Worm (Caenorhabditis elegans) whole organism, early embryonic: ENCODE data around the gene F49E2.2.

Source experiments
- B0310.2 ChIP-seq: sonication (generic microtip); optimal IDR thresholded peaks from 2 replicates; lab custom pipeline; 2016; ENCODE audit warnings: mild to moderate bottlenecking, missing genetic modification characterization, missing compliant biosample characterization
- F13C5.2 ChIP-seq: sonication (generic microtip); optimal IDR thresholded peaks from 2 replicates; lab custom pipeline; 2017; ENCODE audit warnings: mild to moderate bottlenecking, missing genetic modification characterization, inconsistent platforms, missing compliant biosample characterization
- aly-1 ChIP-seq: sonication (generic microtip); optimal IDR thresholded peaks from 2 replicates; lab custom pipeline; 2016; ENCODE audit warnings: missing genetic modification characterization, missing compliant biosample characterization
- ama-1 ChIP-seq: fragments of 150-350 bp; optimal IDR thresholded peaks from 2 replicates; lab custom pipeline; 2014
- ceh-13 ChIP-seq: fragments of 200-800 bp; sonication (Bioruptor generic); optimal IDR thresholded peaks from 2 replicates; lab custom pipeline; 2018; ENCODE audit warnings: mild to moderate bottlenecking, missing genetic modification characterization, missing compliant biosample characterization
- ceh-36 ChIP-seq: sonication (generic microtip); optimal IDR thresholded peaks from 2 replicates; lab custom pipeline; 2016; ENCODE audit warnings: missing genetic modification characterization, inconsistent platforms, missing compliant biosample characterization
- ets-7 ChIP-seq: sonication (generic microtip); optimal IDR thresholded peaks from 2 replicates; lab custom pipeline; 2016; ENCODE audit warnings: missing genotype, missing genetic modification characterization, missing compliant biosample characterization
- flt-1 ChIP-seq: fragments of 200-800 bp; sonication (Bioruptor generic); IDR thresholded peaks from 2 replicates; pipeline ENCODE4 v1.3.6; 2022; ENCODE audit warnings: missing genetic modification characterization, missing compliant biosample characterization
- hmbx-1 ChIP-seq: sonication (generic microtip); optimal IDR thresholded peaks from 2 replicates; lab custom pipeline; 2016; ENCODE audit warnings: mild to moderate bottlenecking, missing genetic modification characterization, missing compliant biosample characterization
- hmg-4 ChIP-seq: fragments of 200-800 bp; sonication (Bioruptor generic); optimal IDR thresholded peaks from 2 replicates; lab custom pipeline; 2018; ENCODE audit warnings: mild to moderate bottlenecking, missing genetic modification characterization, missing compliant biosample characterization
- hnd-1 ChIP-seq: sonication (generic microtip); optimal IDR thresholded peaks from 2 replicates; lab custom pipeline; 2016; ENCODE audit warnings: missing genetic modification characterization, missing compliant biosample characterization
- pes-1 ChIP-seq: fragments of 200-800 bp; sonication (Bioruptor generic); IDR thresholded peaks from 2 replicates; pipeline ENCODE4 v1.3.6; 2022; ENCODE audit warnings: missing genetic modification reagents, missing genetic modification characterization, missing compliant biosample characterization
- scrt-1 ChIP-seq: fragments of 200-800 bp; sonication (Bioruptor generic); IDR thresholded peaks from 2 replicates; pipeline ENCODE4 v1.3.6; 2022; ENCODE audit warnings: missing genetic modification characterization, missing compliant biosample characterization
- sea-1 ChIP-seq: fragments of 200-800 bp; sonication (Bioruptor generic); conservative IDR thresholded peaks from 2 replicates; pipeline ENCODE4 v1.3.6; 2022; ENCODE audit warnings: missing genetic modification characterization, missing compliant biosample characterization
- tbx-11 ChIP-seq: fragments of 200-800 bp; sonication (Bioruptor generic); IDR thresholded peaks from 2 replicates; pipeline ENCODE4 v1.3.6; 2022; ENCODE audit warnings: missing genetic modification characterization, missing compliant biosample characterization
- tbx-37 ChIP-seq: fragments of 200-800 bp; sonication (Bioruptor generic); conservative IDR thresholded peaks from 2 replicates; pipeline ENCODE4 v1.3.6; 2022; ENCODE audit warnings: missing genetic modification reagents, missing genetic modification characterization, missing compliant biosample characterization
- tra-4 ChIP-seq: sonication (generic microtip); optimal IDR thresholded peaks from 2 replicates; lab custom pipeline; 2017; ENCODE audit warnings: missing genetic modification characterization, missing compliant biosample characterization

Gene F49E2.2

DNA sequence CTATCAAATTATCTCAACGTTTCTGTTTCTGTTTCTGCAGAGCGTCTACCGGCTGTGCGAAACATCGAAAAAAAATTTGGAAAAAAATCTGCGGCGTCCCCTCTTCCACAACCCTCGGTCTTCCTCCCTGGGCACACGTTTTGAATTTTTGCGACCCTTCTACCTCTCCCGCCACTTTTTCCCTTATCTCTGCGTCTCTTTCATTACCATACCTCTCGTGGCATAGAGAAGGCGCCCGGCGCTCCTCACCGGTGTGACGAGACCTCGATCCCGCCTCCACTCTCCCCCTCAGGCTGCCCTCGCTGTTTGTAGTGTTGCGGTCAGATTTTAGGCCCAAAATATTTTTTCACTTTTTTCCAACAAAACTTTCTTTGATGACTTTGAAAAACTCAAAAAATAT, 14.1 kb upstream of the F49E2.2 start:
- TF ChIP-seq pes-1 (GFP tag; lab: Robert Waterston, UW) (no peak), sea-1 (no peak), F13C5.2 (no peak), tbx-11 (GFP tag; lab: Robert Waterston, UW) (no peak)

DNA sequence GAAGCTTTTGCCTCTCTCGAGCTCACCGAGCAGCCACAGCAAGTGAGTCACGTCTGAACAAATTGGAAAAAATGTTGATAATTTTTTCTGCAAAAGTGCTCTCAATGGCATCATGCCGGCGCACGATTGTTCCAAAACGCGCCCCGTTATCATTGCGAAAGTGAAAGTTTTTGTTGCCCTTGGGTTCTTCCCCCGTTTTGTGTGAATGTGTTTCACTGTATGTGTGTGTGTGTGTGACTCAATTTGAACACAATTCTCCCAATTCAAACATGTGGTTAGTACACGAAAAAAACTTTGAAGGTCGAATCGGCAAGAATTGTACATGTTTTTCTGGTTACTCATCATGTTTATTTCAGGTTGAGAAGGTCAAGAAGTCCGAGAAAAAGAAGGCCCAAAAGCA, 13.4 kb upstream of the F49E2.2 start:
- no peak for TF ChIP-seq ceh-13 (GFP tag; lab: Kevin White, UChicago)

DNA sequence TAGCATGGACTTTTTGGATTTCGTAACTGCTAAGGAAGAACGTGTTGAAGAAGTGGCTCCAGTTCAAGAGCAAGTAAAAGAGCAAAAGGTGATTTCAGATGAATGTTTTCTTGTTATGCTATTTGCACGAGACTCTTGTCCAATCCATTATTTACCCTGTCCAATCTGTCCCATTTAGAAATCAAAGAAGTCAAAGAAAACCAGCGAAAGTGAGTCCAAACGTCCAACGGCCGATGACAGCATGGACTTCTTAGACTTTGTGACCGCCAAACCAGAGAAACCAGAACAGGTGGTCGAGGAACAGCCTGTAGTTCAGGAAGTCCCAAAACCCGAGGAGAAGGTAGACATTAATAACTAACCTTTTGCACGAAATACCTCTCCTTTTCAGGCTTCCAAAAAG, 11.3 kb upstream of the F49E2.2 start:
- TF ChIP-seq tra-4 (tag; lab: Kevin White, UChicago) (no peak), ceh-36 (tag; lab: Kevin White, UChicago) (no peak), ets-7 (no peak), sea-1 (no peak), ceh-13 (GFP tag; lab: Kevin White, UChicago) (no peak), B0310.2 (tag; lab: Kevin White, UChicago) (no peak), hmg-4 (no peak), hnd-1 (tag; lab: Kevin White, UChicago) (no peak), ama-1 (lab: Kevin White, UChicago) (no peak), aly-1 (tag; lab: Kevin White, UChicago) (no peak), flt-1 (GFP tag; lab: Robert Waterston, UW) (no peak), tbx-37 (GFP tag; lab: Robert Waterston, UW) (no peak), scrt-1 (GFP tag; lab: Robert Waterston, UW) (no peak), tbx-11 (GFP tag; lab: Robert Waterston, UW) (no peak), hmbx-1 (no peak)

DNA sequence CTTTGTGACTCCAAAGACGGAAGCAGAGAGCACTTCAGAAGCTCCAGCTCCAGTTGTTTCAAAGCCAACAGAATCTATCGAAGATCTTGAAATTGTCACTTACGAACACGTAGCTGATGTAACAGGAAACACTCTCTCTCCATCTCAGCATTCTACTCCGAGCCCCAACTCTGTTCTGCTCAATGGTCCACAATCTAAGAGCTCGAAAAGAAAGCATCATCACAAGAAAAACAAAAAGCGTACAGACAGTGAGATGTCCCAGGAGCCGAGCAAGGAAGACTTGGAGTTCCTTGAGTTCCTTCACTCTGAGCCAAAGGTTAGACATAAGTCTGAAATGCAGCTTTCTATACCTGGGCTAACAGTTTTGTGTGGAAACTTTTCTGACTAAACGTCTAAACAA, 10.5 kb upstream of the F49E2.2 start:
- TF ChIP-seq hnd-1 (tag; lab: Kevin White, UChicago) (no peak), F13C5.2 (no peak), B0310.2 (tag; lab: Kevin White, UChicago) (no peak), ets-7 (no peak), ceh-13 (GFP tag; lab: Kevin White, UChicago) (no peak), tbx-11 (GFP tag; lab: Robert Waterston, UW) (no peak), tbx-37 (GFP tag; lab: Robert Waterston, UW) (no peak), scrt-1 (GFP tag; lab: Robert Waterston, UW) (no peak), ama-1 (lab: Kevin White, UChicago) (no peak), pes-1 (GFP tag; lab: Robert Waterston, UW) (no peak), flt-1 (GFP tag; lab: Robert Waterston, UW) (no peak), hmbx-1 (no peak), hmg-4 (no peak), aly-1 (tag; lab: Kevin White, UChicago) (no peak)

DNA sequence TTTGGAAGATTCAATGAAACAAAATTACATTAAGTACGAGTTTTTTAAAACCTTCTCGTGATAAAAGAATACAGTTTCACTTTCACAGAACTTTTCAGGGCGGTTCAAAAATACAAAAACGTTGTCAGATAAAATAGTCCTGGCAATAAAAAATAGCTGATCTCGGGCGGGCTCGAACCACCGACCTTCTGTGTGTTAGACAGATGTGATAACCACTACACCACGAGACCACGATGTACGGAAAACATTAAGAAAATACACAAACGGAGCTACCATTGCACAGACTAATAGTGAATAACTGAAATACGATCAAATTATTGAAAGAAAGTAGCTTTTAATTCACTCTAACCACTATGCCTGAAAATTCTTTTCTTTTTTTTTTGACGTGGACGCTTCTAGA, 5.6 kb upstream of the F49E2.2 start:
- TF ChIP-seq sea-1 (0 out of 2 replicates have a peak, but pooled peaks have one; percentile 23), aly-1 (tag; lab: Kevin White, UChicago) (no peak), ets-7 (no peak), pes-1 (GFP tag; lab: Robert Waterston, UW) (peak; percentile 70), B0310.2 (tag; lab: Kevin White, UChicago) (no peak)

DNA sequence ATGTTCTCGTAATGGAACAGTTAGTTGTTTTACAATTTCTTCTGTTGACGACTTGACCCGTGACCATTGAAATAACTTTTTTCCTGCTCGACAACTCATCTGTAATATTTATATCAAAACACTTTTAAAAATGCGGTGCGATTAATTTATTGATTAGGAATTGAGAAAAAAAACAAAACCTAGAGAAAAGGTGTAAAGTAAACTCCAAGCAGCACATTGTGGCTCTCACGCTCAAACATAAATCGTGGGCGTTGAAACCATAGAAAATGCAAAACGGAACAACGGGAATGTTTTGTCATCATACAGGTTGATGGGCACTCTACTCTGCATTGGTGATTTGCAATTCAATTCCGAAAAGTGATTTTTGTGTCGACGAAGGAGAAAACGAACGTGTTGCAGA, 648 bp upstream of the F49E2.2 start, which contains the start of gene moc-5:
moc-5 (minus strand) TSS at position 101 of the 400 bp plus-strand sequence.
- TF ChIP-seq ceh-13 (GFP tag; lab: Kevin White, UChicago) (no peak), ama-1 (lab: Kevin White, UChicago) (no peak), F13C5.2 (no peak), scrt-1 (GFP tag; lab: Robert Waterston, UW) (no peak), hnd-1 (tag; lab: Kevin White, UChicago) (no peak), tbx-37 (GFP tag; lab: Robert Waterston, UW) (no peak), pes-1 (GFP tag; lab: Robert Waterston, UW) (no peak), tra-4 (tag; lab: Kevin White, UChicago) (no peak), ets-7 (no peak), tbx-11 (GFP tag; lab: Robert Waterston, UW) (no peak), hmg-4 (no peak), aly-1 (tag; lab: Kevin White, UChicago) (no peak), B0310.2 (tag; lab: Kevin White, UChicago) (no peak), flt-1 (GFP tag; lab: Robert Waterston, UW) (no peak), ceh-36 (tag; lab: Kevin White, UChicago) (no peak)

DNA sequence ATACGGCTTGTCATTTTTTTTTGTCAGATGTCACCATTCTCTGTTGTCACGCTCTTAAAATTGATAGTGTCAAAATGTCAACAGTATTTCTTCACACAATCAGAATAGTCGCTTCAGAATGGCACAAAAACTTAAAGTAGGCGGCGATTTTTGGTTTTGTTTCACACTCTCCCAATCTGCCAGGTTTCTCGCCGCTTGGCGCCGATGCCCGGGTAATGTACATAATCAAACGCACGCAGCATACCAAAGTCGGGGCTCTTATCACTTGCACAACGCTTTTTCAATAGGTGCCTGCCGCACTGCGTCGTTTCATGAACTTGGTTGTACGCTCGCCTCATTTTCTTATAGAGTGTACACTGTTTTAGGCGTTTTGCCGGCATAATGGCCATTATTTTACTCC, 2.0 kb downstream of the F49E2.2 start:
- TF ChIP-seq sea-1: no peak
- no peak for TF ChIP-seq ceh-13 (GFP tag; lab: Kevin White, UChicago)

DNA sequence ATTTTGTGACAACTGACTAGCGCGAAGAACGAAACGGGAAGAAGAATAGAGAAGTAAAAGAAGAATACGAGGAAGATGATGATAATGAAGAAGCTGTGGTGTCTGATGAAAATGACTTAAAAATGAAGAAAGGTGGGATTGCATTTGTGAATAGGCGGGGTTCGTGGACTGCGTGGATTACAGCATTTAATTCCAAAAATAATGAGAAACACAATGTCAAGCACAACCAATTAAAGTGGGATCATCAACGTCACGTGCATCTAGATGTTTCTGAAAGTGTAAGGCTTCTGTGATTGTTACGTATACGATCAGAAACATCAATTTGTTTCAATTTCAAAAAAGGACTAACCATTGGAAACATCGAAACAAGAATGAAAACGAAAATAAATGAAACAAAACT, 10.4 kb downstream of the F49E2.2 start, which contains the start of gene glb-17:
glb-17 (minus strand) TSS at position 101 of the 400 bp plus-strand sequence.
- TF ChIP-seq hnd-1 (tag; lab: Kevin White, UChicago) (no peak), tbx-37 (GFP tag; lab: Robert Waterston, UW) (no peak), flt-1 (GFP tag; lab: Robert Waterston, UW) (no peak), scrt-1 (GFP tag; lab: Robert Waterston, UW) (no peak), sea-1 (no peak), tbx-11 (GFP tag; lab: Robert Waterston, UW) (no peak), aly-1 (tag; lab: Kevin White, UChicago) (no peak), ets-7 (no peak), hmg-4 (no peak), pes-1 (GFP tag; lab: Robert Waterston, UW) (no peak), tra-4 (tag; lab: Kevin White, UChicago) (no peak), ama-1 (lab: Kevin White, UChicago) (no peak), ceh-13 (GFP tag; lab: Kevin White, UChicago) (no peak), hmbx-1 (no peak), ceh-36 (tag; lab: Kevin White, UChicago) (no peak), B0310.2 (tag; lab: Kevin White, UChicago) (no peak)
